Worm (Caenorhabditis elegans) whole organism, L4 larva: ENCODE data around the gene F08G5.3.

Source experiments
- D1046.2 ChIP-seq: fragments of 200-800 bp; sonication (Bioruptor generic); IDR thresholded peaks from 2 replicates; pipeline ENCODE4 v1.3.6; 2022; ENCODE audit warnings: missing genetic modification characterization, missing compliant biosample characterization
- F10B5.3 ChIP-seq: sonication (generic microtip); optimal IDR thresholded peaks from 2 replicates; lab custom pipeline; 2016; ENCODE audit warnings: mild to moderate bottlenecking, missing genetic modification characterization, missing compliant biosample characterization
- F26F4.8 ChIP-seq: fragments of 200-800 bp; sonication (Bioruptor generic); conservative IDR thresholded peaks from 2 replicates; pipeline ENCODE4 v1.3.6; 2022; ENCODE audit warnings: missing genetic modification characterization, missing compliant biosample characterization
- F37D6.2 ChIP-seq: sonication (generic microtip); optimal IDR thresholded peaks from 2 replicates; lab custom pipeline; 2016; ENCODE audit warnings: mild to moderate bottlenecking, missing genetic modification characterization, missing compliant biosample characterization
- F44E2.7 ChIP-seq: fragments of 200-800 bp; sonication (Bioruptor generic); IDR thresholded peaks from 2 replicates; pipeline ENCODE4 v2.1.2; 2022; ENCODE audit warnings: missing genetic modification characterization, missing compliant biosample characterization
- R02D3.7 ChIP-seq: fragments of 150-350 bp; sonication (generic microtip); optimal IDR thresholded peaks from 3 replicates; lab custom pipeline; 2014; ENCODE audit warnings: missing biosample characterization, missing genetic modification characterization
- Y105C5A.15 ChIP-seq: fragments of 200-800 bp; sonication (Bioruptor generic); IDR thresholded peaks from 2 replicates; pipeline ENCODE4 v1.3.6; 2022; ENCODE audit warnings: missing genetic modification characterization, missing compliant biosample characterization
- ZK337.2 ChIP-seq: fragments of 200-800 bp; sonication (Bioruptor generic); IDR thresholded peaks from 2 replicates; pipeline ENCODE4 v1.3.6; 2022; ENCODE audit warnings: missing genetic modification reagents, missing genetic modification characterization, missing compliant biosample characterization
- aha-1 ChIP-seq: fragments of 150-350 bp; peaks from one replicate; lab custom pipeline; 2014; ENCODE audit warnings: missing biosample characterization, missing genetic modification characterization
- aly-2 ChIP-seq: sonication (generic microtip); optimal IDR thresholded peaks from 2 replicates; lab custom pipeline; 2018; ENCODE audit warnings: missing biosample characterization, missing genetic modification characterization
- ama-1 ChIP-seq: fragments of 150-350 bp; optimal IDR thresholded peaks from 2 replicates; lab custom pipeline; 2014; ENCODE audit warnings: inconsistent platforms, mixed read lengths
- arid-1 ChIP-seq: fragments of 200-800 bp; sonication (Bioruptor generic); conservative IDR thresholded peaks from 2 replicates; pipeline ENCODE4 v1.3.6; 2022; ENCODE audit warnings: missing genetic modification reagents, missing genetic modification characterization, missing compliant biosample characterization
- attf-4 ChIP-seq: sonication (generic microtip); optimal IDR thresholded peaks from 3 replicates; lab custom pipeline; 2017; ENCODE audit warnings: missing biosample characterization, missing genetic modification characterization
- ceh-20 ChIP-seq: fragments of 200-800 bp; sonication (Bioruptor generic); IDR thresholded peaks from 2 replicates; pipeline ENCODE4 v1.3.6; 2022; ENCODE audit warnings: missing genetic modification reagents, missing genetic modification characterization, missing compliant biosample characterization
- ceh-44 ChIP-seq: fragments of 200-800 bp; sonication (Bioruptor generic); IDR thresholded peaks from 2 replicates; pipeline ENCODE4 v1.3.6; 2022; ENCODE audit warnings: missing genetic modification reagents, missing genetic modification characterization, missing compliant biosample characterization
- ceh-62 ChIP-seq: sonication (generic microtip); optimal IDR thresholded peaks from 2 replicates; lab custom pipeline; 2017; ENCODE audit warnings: missing biosample characterization, missing genetic modification characterization
- cey-2 ChIP-seq: sonication (generic microtip); optimal IDR thresholded peaks from 3 replicates; lab custom pipeline; 2017; ENCODE audit warnings: missing genetic modification characterization, mild to moderate bottlenecking, missing compliant biosample characterization, antibody characterized with exemption, borderline replicate concordance; ENCODE audit not compliant: insufficient read depth
- daf-12 ChIP-seq: fragments of 150-350 bp; optimal IDR thresholded peaks from 2 replicates; lab custom pipeline; 2014; ENCODE audit warnings: missing biosample characterization, missing genetic modification reagents, missing genetic modification characterization
- dmd-8 ChIP-seq: fragments of 200-800 bp; sonication (Bioruptor generic); IDR thresholded peaks from 2 replicates; pipeline ENCODE4 v1.3.6; 2022; ENCODE audit warnings: missing genetic modification characterization, missing compliant biosample characterization
- dpl-1 ChIP-seq: fragments of 150-350 bp; optimal IDR thresholded peaks from 2 replicates; lab custom pipeline; 2014; ENCODE audit warnings: missing biosample characterization, missing genetic modification reagents, missing genetic modification characterization
- duxl-1 ChIP-seq: sonication (generic microtip); optimal IDR thresholded peaks from 2 replicates; lab custom pipeline; 2016; ENCODE audit warnings: mild to moderate bottlenecking, missing genetic modification characterization, moderate library complexity, missing compliant biosample characterization; ENCODE audit not compliant: poor library complexity
- fkh-10 ChIP-seq: fragments of 150-350 bp; optimal IDR thresholded peaks from 2 replicates; lab custom pipeline; 2014; ENCODE audit warnings: missing biosample characterization, missing genetic modification reagents, missing genetic modification characterization
- fos-1 ChIP-seq: fragments of 150-350 bp; optimal IDR thresholded peaks from 2 replicates; lab custom pipeline; 2014; ENCODE audit warnings: missing biosample characterization, missing genetic modification characterization
- hif-1 ChIP-seq, 2 experiments: sonication (generic microtip); optimal IDR thresholded peaks; 2 replicates each; lab custom pipeline; 2016 to 2017; ENCODE audit warnings: missing compliant biosample characterization in 2 of 2, missing genetic modification characterization in 2 of 2, missing genetic modification reagents in 2 of 2, missing genotype in 2 of 2, mild to moderate bottlenecking in 1 of 2
- jun-1 ChIP-seq: fragments of 150-350 bp; optimal IDR thresholded peaks from 2 replicates; lab custom pipeline; 2014; ENCODE audit warnings: missing biosample characterization, missing genetic modification reagents, missing genetic modification characterization
- lim-7 ChIP-seq: fragments of 200-800 bp; sonication (Bioruptor generic); IDR thresholded peaks from 2 replicates; pipeline ENCODE4 v1.3.6; 2022; ENCODE audit warnings: missing genetic modification characterization, missing compliant biosample characterization
- lin-13 ChIP-seq: fragments of 150-350 bp; optimal IDR thresholded peaks from 2 replicates; lab custom pipeline; 2014; ENCODE audit warnings: missing biosample characterization, missing genetic modification reagents, missing genetic modification characterization
- lin-15B ChIP-seq: fragments of 150-350 bp; sonication (generic microtip); optimal IDR thresholded peaks from 3 replicates; lab custom pipeline; 2014; ENCODE audit warnings: missing biosample characterization, missing genetic modification characterization
- lin-29 ChIP-seq: fragments of 200-800 bp; sonication (Bioruptor generic); IDR thresholded peaks from 2 replicates; pipeline ENCODE4 v1.3.6; 2022; ENCODE audit warnings: missing genetic modification reagents, missing genetic modification characterization, missing compliant biosample characterization
- lsy-2 ChIP-seq, 2 experiments: fragments of 150-350 bp in 1 of 2; sonication (generic microtip) in 1 of 2; optimal IDR thresholded peaks; 2 replicates each; lab custom pipeline; 2014 to 2017; ENCODE audit warnings: missing biosample characterization in 2 of 2, missing genetic modification characterization in 2 of 2
- madf-5 ChIP-seq, 2 experiments: fragments of 200-800 bp; sonication (Bioruptor generic); IDR thresholded peaks; 2 replicates each; pipeline ENCODE4 v1.3.6; 2022; ENCODE audit warnings: missing compliant biosample characterization in 2 of 2, missing genetic modification characterization in 2 of 2
- madf-9 ChIP-seq: fragments of 200-800 bp; sonication (Bioruptor generic); conservative IDR thresholded peaks from 2 replicates; pipeline ENCODE4 v1.3.6; 2022; ENCODE audit warnings: missing genetic modification reagents, missing genetic modification characterization, missing compliant biosample characterization
- mes-2 ChIP-seq: sonication (generic microtip); optimal IDR thresholded peaks from 2 replicates; lab custom pipeline; 2016; ENCODE audit warnings: missing genotype, mild to moderate bottlenecking, missing genetic modification characterization, missing compliant biosample characterization; ENCODE audit not compliant: poor library complexity, severe bottlenecking
- mxl-2 ChIP-seq: fragments of 200-800 bp; sonication (Bioruptor generic); conservative IDR thresholded peaks from 2 replicates; pipeline ENCODE4 v1.3.6; 2022; ENCODE audit warnings: missing genetic modification reagents, missing genetic modification characterization, missing compliant biosample characterization
- nhr-10 ChIP-seq: fragments of 150-350 bp; optimal IDR thresholded peaks from 2 replicates; lab custom pipeline; 2014; ENCODE audit warnings: missing biosample characterization, missing genetic modification characterization
- nhr-11 ChIP-seq: fragments of 150-350 bp; optimal IDR thresholded peaks from 2 replicates; lab custom pipeline; 2014; ENCODE audit warnings: missing biosample characterization, missing genetic modification characterization
- nhr-28 ChIP-seq: fragments of 150-350 bp; optimal IDR thresholded peaks from 2 replicates; lab custom pipeline; 2014; ENCODE audit warnings: missing biosample characterization, missing genetic modification characterization
- nhr-41 ChIP-seq: fragments of 200-800 bp; sonication (Bioruptor generic); IDR thresholded peaks from 2 replicates; pipeline ENCODE4 v1.3.6; 2022; ENCODE audit warnings: missing genetic modification reagents, missing genetic modification characterization, missing compliant biosample characterization
- nhr-48 ChIP-seq: sonication (generic microtip); optimal IDR thresholded peaks from 2 replicates; lab custom pipeline; 2016; ENCODE audit warnings: mild to moderate bottlenecking, missing genetic modification characterization, missing compliant biosample characterization
- nhr-76 ChIP-seq: fragments of 150-350 bp; optimal IDR thresholded peaks from 2 replicates; lab custom pipeline; 2014; ENCODE audit warnings: missing biosample characterization, missing genetic modification characterization
- nhr-77 ChIP-seq: fragments of 150-350 bp; optimal IDR thresholded peaks from 2 replicates; lab custom pipeline; 2014; ENCODE audit warnings: missing biosample characterization, missing genetic modification characterization
- rbr-2 ChIP-seq: sonication (generic microtip); optimal IDR thresholded peaks from 2 replicates; lab custom pipeline; 2016; ENCODE audit warnings: missing genotype, missing genetic modification characterization, missing compliant biosample characterization
- spr-1 ChIP-seq: sonication (generic microtip); optimal IDR thresholded peaks from 2 replicates; lab custom pipeline; 2016; ENCODE audit warnings: mild to moderate bottlenecking, missing genetic modification characterization, missing compliant biosample characterization
- unc-39 ChIP-seq: sonication (generic microtip); optimal IDR thresholded peaks from 2 replicates; lab custom pipeline; 2017; ENCODE audit warnings: missing biosample characterization, missing genetic modification characterization
- unc-62 ChIP-seq, 3 experiments: fragments of 150-350 bp in 1 of 3; sonication (generic microtip); optimal IDR thresholded peaks in 2 of 3; peaks in 1 of 3; 1 replicate in 1 of 3; 2 replicates in 2 of 3; lab custom pipeline; 2014 to 2017; ENCODE audit warnings: missing biosample characterization in 3 of 3, missing genetic modification characterization in 3 of 3, missing genetic modification reagents in 3 of 3, missing genotype in 1 of 3
- vab-7 ChIP-seq: fragments of 200-800 bp; sonication (Bioruptor generic); IDR thresholded peaks from 2 replicates; pipeline ENCODE4 v1.3.6; 2022; ENCODE audit warnings: missing genetic modification reagents, missing genetic modification characterization, missing compliant biosample characterization
- zfp-2 ChIP-seq: sonication (generic microtip); optimal IDR thresholded peaks from 2 replicates; lab custom pipeline; 2016; ENCODE audit warnings: mild to moderate bottlenecking, missing genetic modification characterization, missing compliant biosample characterization
- zfp-3 ChIP-seq: fragments of 200-800 bp; sonication (Bioruptor generic); conservative IDR thresholded peaks from 2 replicates; pipeline ENCODE4 v1.3.6; 2022; ENCODE audit warnings: missing genetic modification reagents, missing genetic modification characterization, missing compliant biosample characterization
- zip-11 ChIP-seq: fragments of 200-800 bp; sonication (Bioruptor generic); IDR thresholded peaks from 2 replicates; pipeline ENCODE4 v1.3.6; 2022; ENCODE audit warnings: missing genetic modification characterization, missing compliant biosample characterization
- zip-2 ChIP-seq: fragments of 150-350 bp; optimal IDR thresholded peaks from 2 replicates; lab custom pipeline; 2014; ENCODE audit warnings: missing biosample characterization, missing genetic modification characterization
- ztf-7 ChIP-seq: fragments of 150-350 bp; optimal IDR thresholded peaks from 2 replicates; lab custom pipeline; 2014; ENCODE audit warnings: missing biosample characterization, missing genetic modification characterization

Gene F08G5.3

ce11 chrIV:12417536-12418195, at the start of gene F08G5.3:
TSS of gene F08G5.3 (minus strand) at chrIV:12417586.
- TF ChIP-seq nhr-41 (GFP tag; lab: Robert Waterston, UW) (peak; percentile 45; the same call in 1 of the 2 replicates), unc-39 (no peak), nhr-77 (peak; percentile 32), F26F4.8 (GFP tag; lab: Robert Waterston, UW) (peak; percentile 90), aly-2 (no peak), madf-5 (GFP tag; IDR thresholded peaks at IDR 0.05; lab: Robert Waterston, UW) (peak in 1 of 2 experiments; percentile 66; a peak in 1 of 4 replicates), aha-1 (tag; lab: Kevin White, UChicago) (no peak), D1046.2 (GFP tag; lab: Robert Waterston, UW) (peak; percentile 82; the same call in 1 of the 2 replicates), ceh-44 (0 out of 2 replicates have a peak, but pooled peaks have one; percentile 43), nhr-28 (tag; lab: Kevin White, UChicago) (peak; percentile 15), zfp-2 (tag; lab: Kevin White, UChicago) (no peak), unc-62 (GFP tag; optimal IDR thresholded peaks at IDR 0.05 in 1 of 2; lab: Kevin White, UChicago) (no peak), unc-62 (tag; optimal IDR thresholded peaks at IDR 0.05; lab: Kevin White, UChicago) (no peak), nhr-48 (peak; percentile 23), F44E2.7 (GFP tag; lab: Robert Waterston, UW) (no peak), spr-1 (tag; lab: Kevin White, UChicago) (no peak), lin-15B (tag; lab: Kevin White, UChicago) (no peak), F37D6.2 (tag; lab: Kevin White, UChicago) (no peak), ceh-62 (tag; lab: Kevin White, UChicago) (no peak), dpl-1 (GFP tag; lab: Kevin White, UChicago) (no peak), R02D3.7 (tag; lab: Kevin White, UChicago) (no peak), zip-2 (tag; lab: Kevin White, UChicago) (no peak), daf-12 (tag; lab: Kevin White, UChicago) (no peak), ceh-20 (GFP tag; lab: Robert Waterston, UW) (peak; percentile 68), jun-1 (tag; lab: Kevin White, UChicago) (no peak), ztf-7 (tag; lab: Kevin White, UChicago) (peak; percentile 78), mxl-2 (GFP tag; lab: Robert Waterston, UW) (0 out of 2 replicates have a peak, but pooled peaks have one; percentile 34), Y105C5A.15 (peak; percentile 85; the same call in 1 of the 2 replicates), lin-13 (GFP tag; lab: Kevin White, UChicago) (no peak), ama-1 (lab: Kevin White, UChicago) (no peak), nhr-76 (tag; lab: Kevin White, UChicago) (no peak), mes-2 (peak; percentile 73), lsy-2 (tag; optimal IDR thresholded peaks at IDR 0.05; lab: Kevin White, UChicago) (peak in 1 of 2 experiments; percentile 58), fkh-10 (GFP tag; lab: Kevin White, UChicago) (no peak), duxl-1 (tag; lab: Kevin White, UChicago) (peak; percentile 37), nhr-11 (tag; lab: Kevin White, UChicago) (no peak), dmd-8 (peak; percentile 82), nhr-10 (tag; lab: Kevin White, UChicago) (no peak), lin-29 (GFP tag; lab: Robert Waterston, UW) (no peak), F10B5.3 (tag; lab: Kevin White, UChicago) (no peak), attf-4 (no peak), zfp-3 (GFP tag; lab: Robert Waterston, UW) (peak; percentile 81), ZK337.2 (GFP tag; lab: Robert Waterston, UW) (peak; percentile 73), vab-7 (GFP tag; lab: Robert Waterston, UW) (peak; percentile 91), zip-11 (GFP tag; lab: Robert Waterston, UW) (no peak), fos-1 (tag; lab: Kevin White, UChicago) (no peak), madf-9 (GFP tag; lab: Robert Waterston, UW) (no peak), hif-1 (tag; optimal IDR thresholded peaks at IDR 0.05; lab: Kevin White, UChicago) (peak in 1 of 2 experiments; percentile 33), cey-2 (no peak), lim-7 (GFP tag; lab: Robert Waterston, UW) (peak; percentile 95), arid-1 (peak; percentile 86), rbr-2 (tag; lab: Kevin White, UChicago) (peak; percentile 47)
